Fruit fly (Drosophila melanogaster): ENCODE results near the gene X11Lbeta.

X11Lbeta gene

dm6 chrX:10717869-10718268 lies 90.3 kb downstream of the X11Lbeta start (continued):
- TF ChIP-seq sisA (GFP tag; IDR thresholded peaks at IDR 0.05), result peak; percentile 38; the same call in 1 of the 2 replicates
- no peak for TF ChIP-seq croc (GFP tag; conservative IDR thresholded peaks at IDR 0.05)
- peak; percentile 31 for TF ChIP-seq CG8924 (tag; optimal IDR thresholded peaks at IDR 0.05)
- no peak for TF ChIP-seq GATAe (GFP tag; conservative IDR thresholded peaks at IDR 0.05)
- no peak for TF ChIP-seq pb (GFP tag; optimal IDR thresholded peaks at IDR 0.05)
- no peak for TF ChIP-seq gfzf (GFP tag; optimal IDR thresholded peaks at IDR 0.05)
- TF ChIP-seq CG6654 (GFP tag; optimal IDR thresholded peaks at IDR 0.05), result no peak
- TF ChIP-seq CG16813 (GFP tag; IDR thresholded peaks at IDR 0.05; ENCODE audit: partially characterized antibody), result no peak
- TF ChIP-seq CG4360 (GFP tag; IDR thresholded peaks at IDR 0.05), result no peak
- TF ChIP-seq CG18599 (GFP tag; optimal IDR thresholded peaks at IDR 0.05), result peak; percentile 28
- TF ChIP-seq ems (GFP tag; optimal IDR thresholded peaks at IDR 0.05), result no peak
- no peak for TF ChIP-seq hb (GFP tag; IDR thresholded peaks at IDR 0.05; ENCODE audit: partially characterized antibody)
- TF ChIP-seq Xbp1 (GFP tag; optimal IDR thresholded peaks at IDR 0.05), result peak; percentile 43
- no peak for TF ChIP-seq BEAF-32 (GFP tag; optimal IDR thresholded peaks at IDR 0.05)
- no peak for TF ChIP-seq dimm (GFP tag; IDR thresholded peaks at IDR 0.05)
- peak; percentile 71 for TF ChIP-seq Sox102F (GFP tag; optimal IDR thresholded peaks at IDR 0.05)
- TF ChIP-seq fd102C (GFP tag; optimal IDR thresholded peaks at IDR 0.05), result no peak
- peak; percentile 58 for TF ChIP-seq CG14441 (GFP tag; IDR thresholded peaks at IDR 0.05)
- no peak for TF ChIP-seq CG4854 (GFP tag; optimal IDR thresholded peaks at IDR 0.05)
- TF ChIP-seq Asciz (GFP tag; optimal IDR thresholded peaks at IDR 0.05), result peak; percentile 20
- no peak for TF ChIP-seq CG34376 (GFP tag; optimal IDR thresholded peaks at IDR 0.05)
- no peak for TF ChIP-seq pfk (GFP tag; optimal IDR thresholded peaks at IDR 0.05)
- no peak for TF ChIP-seq CG1647 (GFP tag; optimal IDR thresholded peaks at IDR 0.05)
- peak; percentile 21 for TF ChIP-seq az2 (GFP tag; optimal IDR thresholded peaks at IDR 0.05)
- no peak for TF ChIP-seq wek (GFP tag; optimal IDR thresholded peaks at IDR 0.05)
- peak; percentile 50; the same call in 1 of the 3 replicates for TF ChIP-seq CG7357 (GFP tag; IDR thresholded peaks at IDR 0.05)
- TF ChIP-seq Eip74EF (GFP tag; optimal IDR thresholded peaks at IDR 0.05), result peak in 1 of 2 experiments; percentile 49
- peak; percentile 23 for TF ChIP-seq Fer1 (GFP tag; optimal IDR thresholded peaks at IDR 0.05)
- no peak for TF ChIP-seq Sry-β (GFP tag; optimal IDR thresholded peaks at IDR 0.05)
- TF ChIP-seq CG12744 (GFP tag; optimal IDR thresholded peaks at IDR 0.05), result no peak
- TF ChIP-seq CG8944 (GFP tag; optimal IDR thresholded peaks at IDR 0.05), result no peak
- TF ChIP-seq otp (GFP tag; IDR thresholded peaks at IDR 0.05), result peak; percentile 12; the same call in 1 of the 3 replicates
- TF ChIP-seq E2f1 (GFP tag; IDR thresholded peaks at IDR 0.05), result 0 out of 2 replicates have a peak, but pooled peaks have one; percentile 12
- TF ChIP-seq so (GFP tag; IDR thresholded peaks at IDR 0.05), result no peak
- no peak for TF ChIP-seq CG9817 (tag; optimal IDR thresholded peaks at IDR 0.05)
- TF ChIP-seq HLH3B (GFP tag; IDR thresholded peaks at IDR 0.05), result peak; percentile 64
- TF ChIP-seq CG12104 (GFP tag; optimal IDR thresholded peaks at IDR 0.05), result no peak
- TF ChIP-seq CG13287 (GFP tag; IDR thresholded peaks at IDR 0.05; ENCODE audit: partially characterized antibody), result no peak
- no peak for TF ChIP-seq Dip3 (GFP tag; optimal IDR thresholded peaks at IDR 0.05)
- no peak for TF ChIP-seq CrebB (tag; optimal IDR thresholded peaks at IDR 0.05)
- no peak for TF ChIP-seq CG30431 (GFP tag; optimal IDR thresholded peaks at IDR 0.05)
- no peak for TF ChIP-seq Pdp1 (GFP tag; optimal IDR thresholded peaks at IDR 0.05)
- no peak for TF ChIP-seq CG7963 (GFP tag; IDR thresholded peaks at IDR 0.05; ENCODE audit: partially characterized antibody)
- TF ChIP-seq Hsf (GFP tag; optimal IDR thresholded peaks at IDR 0.05), result no peak
- no peak for TF ChIP-seq fu2 (GFP tag; optimal IDR thresholded peaks at IDR 0.05)
- TF ChIP-seq Hmx (GFP tag; optimal IDR thresholded peaks at IDR 0.05), result no peak
- TF ChIP-seq CG13296 (GFP tag; optimal IDR thresholded peaks at IDR 0.05), result no peak
- no peak for TF ChIP-seq CG8089 (GFP tag; optimal IDR thresholded peaks at IDR 0.05)
- peak; percentile 19 for TF ChIP-seq jing (GFP tag; optimal IDR thresholded peaks at IDR 0.05)
- TF ChIP-seq Dek (tag; optimal IDR thresholded peaks at IDR 0.05), result no peak
